Fruit fly (Drosophila melanogaster) whole organism, prepupa: ENCODE data around the gene CG8927.

Experiments used
- Blimp-1 ChIP-seq: fragments of 200-800 bp; sonication (Bioruptor generic); optimal IDR thresholded peaks from 3 replicates; lab custom pipeline; 2017; ENCODE audit warnings: missing biosample characterization, missing genetic modification characterization, mild to moderate bottlenecking, moderate library complexity, missing genetic modification reagents
- CG10631 ChIP-seq: fragments of 200-800 bp; sonication (Bioruptor generic); optimal IDR thresholded peaks from 2 replicates; lab custom pipeline; 2016; ENCODE audit warnings: missing biosample characterization, missing genetic modification characterization
- CG10669 ChIP-seq: fragments of 200-800 bp; sonication (Bioruptor generic); optimal IDR thresholded peaks from 3 replicates; lab custom pipeline; 2018; ENCODE audit warnings: missing biosample characterization, mild to moderate bottlenecking, missing genetic modification characterization, moderate library complexity
- CG11294 ChIP-seq: fragments of 200-800 bp; sonication (Bioruptor generic); IDR thresholded peaks from 2 replicates; pipeline ENCODE4 v1.3.6; 2022; ENCODE audit warnings: missing biosample characterization, missing genetic modification characterization
- CG11902 ChIP-seq: fragments of 200-800 bp; sonication (Bioruptor generic); optimal IDR thresholded peaks from 3 replicates; lab custom pipeline; 2016; ENCODE audit warnings: missing biosample characterization, missing genetic modification characterization
- CG15336 ChIP-seq: fragments of 200-800 bp; sonication (Bioruptor generic); IDR thresholded peaks from 2 replicates; pipeline ENCODE4 v1.3.6; 2022; ENCODE audit warnings: missing biosample characterization, missing genetic modification characterization
- CG1621 ChIP-seq: fragments of 200-800 bp; sonication (Bioruptor generic); optimal IDR thresholded peaks from 3 replicates; lab custom pipeline; 2018; ENCODE audit warnings: missing biosample characterization, mild to moderate bottlenecking, missing genetic modification characterization
- CG31627 ChIP-seq: fragments of 200-800 bp; sonication (Bioruptor generic); optimal IDR thresholded peaks from 3 replicates; lab custom pipeline; 2016; ENCODE audit warnings: missing biosample characterization, missing genetic modification characterization
- CG3919 ChIP-seq: fragments of 200-800 bp; sonication (Bioruptor generic); optimal IDR thresholded peaks from 3 replicates; lab custom pipeline; 2016; ENCODE audit warnings: missing biosample characterization, missing genetic modification characterization
- CG4318 ChIP-seq: fragments of 200-800 bp; sonication (Bioruptor generic); optimal IDR thresholded peaks from 3 replicates; lab custom pipeline; 2017; ENCODE audit warnings: missing biosample characterization, mild to moderate bottlenecking, missing genetic modification characterization
- CG6163 ChIP-seq: fragments of 200-800 bp; sonication (Bioruptor generic); IDR thresholded peaks from 3 replicates; pipeline ENCODE4 v1.3.6; 2022; ENCODE audit warnings: missing biosample characterization, missing genetic modification characterization
- CG6276 ChIP-seq: fragments of 200-800 bp; sonication (Bioruptor generic); optimal IDR thresholded peaks from 2 replicates; lab custom pipeline; 2017; ENCODE audit warnings: missing biosample characterization, mild to moderate bottlenecking, missing genetic modification characterization
- CG6792 ChIP-seq: fragments of 200-800 bp; sonication (Bioruptor generic); optimal IDR thresholded peaks from 3 replicates; lab custom pipeline; 2016; ENCODE audit warnings: missing biosample characterization, missing genetic modification characterization
- CG6854 ChIP-seq: fragments of 200-800 bp; sonication (Bioruptor generic); optimal IDR thresholded peaks from 2 replicates; lab custom pipeline; 2017; ENCODE audit warnings: missing biosample characterization, mild to moderate bottlenecking, missing genetic modification characterization
- CG7368 ChIP-seq: fragments of 200-800 bp; sonication (Bioruptor generic); optimal IDR thresholded peaks from 3 replicates; lab custom pipeline; 2016; ENCODE audit warnings: missing biosample characterization, missing genetic modification characterization
- CG8119 ChIP-seq: fragments of 200-800 bp; sonication (Bioruptor generic); IDR thresholded peaks from 3 replicates; pipeline ENCODE4 v1.3.6; 2022; ENCODE audit warnings: missing biosample characterization, missing genetic modification characterization
- CG8319 ChIP-seq: fragments of 200-800 bp; sonication (Bioruptor generic); optimal IDR thresholded peaks from 3 replicates; lab custom pipeline; 2016; ENCODE audit warnings: missing biosample characterization, missing genetic modification characterization
- CG8632 ChIP-seq: fragments of 200-800 bp; sonication (Bioruptor generic); optimal IDR thresholded peaks from 3 replicates; lab custom pipeline; 2016; ENCODE audit warnings: missing biosample characterization, missing genetic modification characterization
- Eip78C ChIP-seq: fragments of 200-800 bp; sonication (Bioruptor generic); peaks from one replicate; lab custom pipeline; 2016; ENCODE audit warnings: missing biosample characterization, missing genetic modification characterization
- Eip93F ChIP-seq: fragments of 200-800 bp; sonication (Bioruptor generic); optimal IDR thresholded peaks from 2 replicates; lab custom pipeline; 2016; ENCODE audit warnings: missing biosample characterization, mild to moderate bottlenecking, missing genetic modification characterization
- Ets96B ChIP-seq: fragments of 200-800 bp; optimal IDR thresholded peaks from 2 replicates; lab custom pipeline; 2019; ENCODE audit warnings: missing biosample characterization, mild to moderate bottlenecking, missing genetic modification characterization, moderate library complexity
- Gug ChIP-seq: fragments of 200-800 bp; sonication (Bioruptor generic); IDR thresholded peaks from 2 replicates; pipeline ENCODE4 v1.3.6; 2022; ENCODE audit warnings: missing biosample characterization, missing genetic modification characterization
- Hr38 ChIP-seq: sonication (Bioruptor generic); optimal IDR thresholded peaks from 2 replicates; lab custom pipeline; 2016; ENCODE audit warnings: missing biosample characterization, missing genetic modification characterization
- Hr39 ChIP-seq: fragments of 200-800 bp; sonication (Bioruptor generic); optimal IDR thresholded peaks from 2 replicates; lab custom pipeline; 2016; ENCODE audit warnings: missing biosample characterization, missing genetic modification characterization
- Hr4 ChIP-seq: fragments of 200-800 bp; sonication (Bioruptor generic); optimal IDR thresholded peaks from 3 replicates; lab custom pipeline; 2016; ENCODE audit warnings: missing biosample characterization, missing genetic modification characterization
- Lpt ChIP-seq: fragments of 200-800 bp; sonication (Bioruptor generic); optimal IDR thresholded peaks from 3 replicates; lab custom pipeline; 2016; ENCODE audit warnings: missing biosample characterization, missing genetic modification characterization
- Met ChIP-seq: fragments of 200-800 bp; sonication (Bioruptor generic); optimal IDR thresholded peaks from 3 replicates; lab custom pipeline; 2016; ENCODE audit warnings: missing biosample characterization, missing genetic modification characterization
- OdsH ChIP-seq: fragments of 200-800 bp; sonication (Bioruptor generic); optimal IDR thresholded peaks from 3 replicates; lab custom pipeline; 2016; ENCODE audit warnings: missing biosample characterization, missing genetic modification characterization
- Sox102F ChIP-seq: fragments of 200-800 bp; sonication (Bioruptor generic); optimal IDR thresholded peaks from 2 replicates; lab custom pipeline; 2016; ENCODE audit warnings: missing biosample characterization, mild to moderate bottlenecking, missing genetic modification characterization
- achi ChIP-seq: fragments of 200-800 bp; sonication (Bioruptor generic); optimal IDR thresholded peaks from 3 replicates; lab custom pipeline; 2016; ENCODE audit warnings: missing biosample characterization, missing genetic modification characterization
- acj6 ChIP-seq: fragments of 200-800 bp; sonication (Bioruptor generic); optimal IDR thresholded peaks from 3 replicates; lab custom pipeline; 2016; ENCODE audit warnings: missing biosample characterization, missing genetic modification characterization
- cyc ChIP-seq: fragments of 200-800 bp; sonication (Bioruptor generic); optimal IDR thresholded peaks from 3 replicates; lab custom pipeline; 2016; ENCODE audit warnings: missing biosample characterization, missing genetic modification characterization
- dac ChIP-seq: fragments of 200-800 bp; sonication (Bioruptor generic); optimal IDR thresholded peaks from 2 replicates; lab custom pipeline; 2017; ENCODE audit warnings: missing biosample characterization, mild to moderate bottlenecking, missing genetic modification characterization
- dsx ChIP-seq: fragments of 200-800 bp; optimal IDR thresholded peaks from 3 replicates; lab custom pipeline; 2019; ENCODE audit warnings: missing biosample characterization, mild to moderate bottlenecking, missing genetic modification characterization, moderate library complexity; ENCODE audit not compliant: poor library complexity, severe bottlenecking
- eg ChIP-seq: fragments of 200-800 bp; sonication (Bioruptor generic); IDR thresholded peaks from 3 replicates; pipeline ENCODE4 v1.3.6; 2022; ENCODE audit warnings: missing biosample characterization, missing genetic modification characterization
- esn ChIP-seq: fragments of 200-800 bp; sonication (Bioruptor generic); optimal IDR thresholded peaks from 2 replicates; lab custom pipeline; 2016; ENCODE audit warnings: missing biosample characterization, mild to moderate bottlenecking, missing genetic modification characterization, moderate library complexity
- fd59A ChIP-seq: fragments of 200-800 bp; sonication (Bioruptor generic); optimal IDR thresholded peaks from 2 replicates; lab custom pipeline; 2017; ENCODE audit warnings: missing biosample characterization, mild to moderate bottlenecking, missing genetic modification characterization, missing genetic modification reagents
- fd85E ChIP-seq: fragments of 200-800 bp; sonication (Bioruptor generic); optimal IDR thresholded peaks from 3 replicates; lab custom pipeline; 2016; ENCODE audit warnings: missing biosample characterization, missing genetic modification characterization
- fkh ChIP-seq: fragments of 200-800 bp; sonication (Bioruptor generic); optimal IDR thresholded peaks from 3 replicates; lab custom pipeline; 2017; ENCODE audit warnings: missing biosample characterization, mild to moderate bottlenecking, missing genetic modification characterization, moderate library complexity
- lz ChIP-seq: fragments of 200-800 bp; sonication (Bioruptor generic); optimal IDR thresholded peaks from 3 replicates; lab custom pipeline; 2016; ENCODE audit warnings: missing biosample characterization, missing genetic modification characterization
- net ChIP-seq: fragments of 200-800 bp; sonication (Bioruptor generic); optimal IDR thresholded peaks from 3 replicates; lab custom pipeline; 2016; ENCODE audit warnings: missing biosample characterization, missing genetic modification characterization
- pdm3 ChIP-seq: fragments of 200-800 bp; sonication (Bioruptor generic); optimal IDR thresholded peaks from 3 replicates; lab custom pipeline; 2016; ENCODE audit warnings: missing biosample characterization, missing genetic modification characterization
- salr ChIP-seq, 2 experiments: fragments of 200-800 bp; sonication (Bioruptor generic); optimal IDR thresholded peaks; 3 replicates each; lab custom pipeline; 2016 to 2018; ENCODE audit warnings: missing biosample characterization in 2 of 2, missing genetic modification characterization in 2 of 2, mild to moderate bottlenecking in 1 of 2
- spab ChIP-seq: fragments of 200-800 bp; sonication (Bioruptor generic); optimal IDR thresholded peaks from 2 replicates; lab custom pipeline; 2017; ENCODE audit warnings: missing biosample characterization, mild to moderate bottlenecking, missing genetic modification characterization, missing genetic modification reagents
- ss ChIP-seq, 2 experiments: fragments of 200-800 bp; sonication (Bioruptor generic); optimal IDR thresholded peaks; 2 replicates in 1 of 2; 3 replicates in 1 of 2; lab custom pipeline; 2017 to 2018; ENCODE audit warnings: mild to moderate bottlenecking in 2 of 2, missing biosample characterization in 2 of 2, missing genetic modification characterization in 2 of 2, moderate library complexity in 1 of 2
- svp ChIP-seq: fragments of 200-800 bp; sonication (Bioruptor generic); peaks from one replicate; lab custom pipeline; 2016; ENCODE audit warnings: missing biosample characterization, missing genetic modification characterization
- topi ChIP-seq: fragments of 200-800 bp; sonication (Bioruptor generic); optimal IDR thresholded peaks from 3 replicates; lab custom pipeline; 2016; ENCODE audit warnings: missing biosample characterization, missing genetic modification characterization
- vri ChIP-seq: fragments of 200-800 bp; sonication (Bioruptor generic); optimal IDR thresholded peaks from 3 replicates; lab custom pipeline; 2016; ENCODE audit warnings: missing biosample characterization, mild to moderate bottlenecking, missing genetic modification characterization

The CG8927 gene

DNA sequence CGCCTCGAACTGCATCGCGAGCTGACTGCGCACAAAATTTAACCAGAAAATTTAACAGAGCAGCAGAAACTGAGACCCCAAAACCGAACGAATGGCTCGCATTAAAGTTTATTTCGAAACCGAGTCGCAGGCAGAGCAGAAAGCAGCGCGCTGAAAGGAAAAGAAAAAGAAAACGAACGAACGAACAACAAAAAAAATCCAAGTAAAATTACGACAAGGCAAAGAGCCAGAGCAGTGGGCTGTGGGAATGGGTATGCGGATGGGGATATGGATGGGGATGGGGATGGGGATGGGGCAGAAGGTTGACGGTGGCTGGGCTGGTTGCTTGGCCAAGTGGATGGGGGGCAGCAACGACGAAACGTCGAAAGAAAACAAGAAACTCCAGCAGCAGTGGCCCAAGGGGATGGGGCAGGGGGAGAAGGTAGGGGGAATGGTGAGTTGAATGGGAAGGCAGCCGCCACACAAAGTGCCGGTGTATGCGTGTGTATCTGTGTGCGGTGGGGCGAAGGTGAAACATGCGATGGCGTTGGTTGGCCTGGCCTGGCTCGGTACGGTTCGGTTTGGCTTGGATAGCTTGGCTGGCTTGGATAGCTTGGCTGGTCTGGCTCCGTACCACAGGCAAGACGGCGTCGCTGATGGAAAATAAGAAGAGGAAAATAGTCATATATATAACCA lies 27.4 kb downstream of the CG8927 start (continued):
- TF ChIP-seq CG11294 (GFP tag; lab: Robert Waterston, UW), result no peak; the same call in 1 of the 2 replicates
- TF ChIP-seq CG8632 (GFP tag; lab: Kevin White, UChicago), result peak; percentile 75
- peak; percentile 43 for TF ChIP-seq acj6 (GFP tag; lab: Kevin White, UChicago)
- no peak for TF ChIP-seq CG11902 (GFP tag; lab: Kevin White, UChicago)
- peak; percentile 84 for TF ChIP-seq CG6792
- TF ChIP-seq topi, result peak; percentile 54
- peak; percentile 90 for TF ChIP-seq CG10669 (GFP tag; lab: Kevin White, UChicago)
- peak; percentile 85 for TF ChIP-seq CG15336 (GFP tag; lab: Robert Waterston, UW)
- TF ChIP-seq Lpt, result peak; percentile 91
- peak; percentile 82 for TF ChIP-seq Eip93F (GFP tag; lab: Kevin White, UChicago)
- TF ChIP-seq vri (GFP tag; lab: Kevin White, UChicago), result peak; percentile 78
- TF ChIP-seq fkh, result no peak
- peak; percentile 90 for TF ChIP-seq CG1621
- TF ChIP-seq OdsH, result peak; percentile 33
- TF ChIP-seq ss (GFP tag; optimal IDR thresholded peaks at IDR 0.05; lab: Kevin White, UChicago), result peak; percentile 95 to 98
- peak; percentile 8 for TF ChIP-seq esn (GFP tag; lab: Kevin White, UChicago)
- peak; percentile 86 for TF ChIP-seq Ets96B (tag; lab: Kevin White, UChicago)
- TF ChIP-seq svp (GFP tag; lab: Kevin White, UChicago), result peak; percentile 39
- TF ChIP-seq CG8119 (GFP tag; lab: Robert Waterston, UW), result peak; percentile 88
- peak; percentile 70 for TF ChIP-seq dac
- TF ChIP-seq Met (GFP tag; lab: Kevin White, UChicago), result peak; percentile 43
- no peak for TF ChIP-seq cyc (GFP tag; lab: Kevin White, UChicago)
- TF ChIP-seq CG6163 (GFP tag; lab: Robert Waterston, UW), result peak; percentile 95
- TF ChIP-seq pdm3 (GFP tag; lab: Kevin White, UChicago), result peak; percentile 47
- peak; percentile 88 for TF ChIP-seq net (GFP tag; lab: Kevin White, UChicago)
- TF ChIP-seq CG10631, result peak; percentile 26
- peak; percentile 89 for TF ChIP-seq spab (GFP tag; lab: Kevin White, UChicago)
- TF ChIP-seq fd85E (GFP tag; lab: Kevin White, UChicago), result peak; percentile 55
- TF ChIP-seq CG6854 (GFP tag; lab: Kevin White, UChicago), result peak; percentile 97
- peak; percentile 73 for TF ChIP-seq fd59A (GFP tag; lab: Kevin White, UChicago)
- peak; percentile 92 for TF ChIP-seq dsx (GFP tag; lab: Kevin White, UChicago)
- TF ChIP-seq salr (GFP tag; optimal IDR thresholded peaks at IDR 0.05; lab: Kevin White, UChicago), result peak; percentile 53 to 83
- peak; percentile 93 for TF ChIP-seq eg (GFP tag; lab: Robert Waterston, UW)
- peak; percentile 18 for TF ChIP-seq lz (GFP tag; lab: Kevin White, UChicago)
- TF ChIP-seq Hr39, result no peak
- peak; percentile 74 for TF ChIP-seq CG3919
- peak; percentile 77 for TF ChIP-seq achi (GFP tag; lab: Kevin White, UChicago)
- peak; percentile 58 for TF ChIP-seq CG8319 (GFP tag; lab: Kevin White, UChicago)
- TF ChIP-seq, all 60 proteins: peak for 49

dm6 chr3R:16208924-16209713 lies 28.3 kb downstream of the CG8927 start:
- TF ChIP-seq Hr4 (GFP tag; lab: Kevin White, UChicago) (peak; percentile 41), Blimp-1 (no peak), CG3919 (peak; percentile 50), dac (no peak), esn (GFP tag; lab: Kevin White, UChicago) (peak; percentile 78), Eip78C (GFP tag; lab: Kevin White, UChicago) (peak; percentile 92), Sox102F (GFP tag; lab: Kevin White, UChicago) (peak; percentile 46), CG6276 (GFP tag; lab: Kevin White, UChicago) (peak; percentile 52), salr (GFP tag; optimal IDR thresholded peaks at IDR 0.05; lab: Kevin White, UChicago) (peak; percentile 35 to 87), Hr38 (GFP tag; lab: Kevin White, UChicago) (no peak), fkh (no peak), cyc (GFP tag; lab: Kevin White, UChicago) (peak; percentile 51), CG7368 (no peak), lz (GFP tag; lab: Kevin White, UChicago) (peak; percentile 54), CG4318 (GFP tag; lab: Kevin White, UChicago) (peak; percentile 80), OdsH (peak; percentile 74), Ets96B (tag; lab: Kevin White, UChicago) (peak; percentile 84), CG31627 (GFP tag; lab: Kevin White, UChicago) (peak; percentile 37), Gug (no peak), CG6792 (peak; percentile 6)
